Fruit fly (Drosophila melanogaster) whole organism, embryonic: ENCODE results near the gene CG32668.
A peak's percentile ranks its signal among the peaks of the same experiment; 100 is the strongest.

Source experiments
- Antp ChIP-seq: fragments of 200-800 bp; sonication (Bioruptor generic); optimal IDR thresholded peaks from 3 replicates; lab custom pipeline; 2016; ENCODE audit warnings: missing biosample characterization, missing genetic modification characterization
- CG10209 ChIP-seq: fragments of 200-800 bp; sonication (Bioruptor generic); optimal IDR thresholded peaks from 3 replicates; lab custom pipeline; 2017; ENCODE audit warnings: missing biosample characterization, mild to moderate bottlenecking, missing genetic modification characterization, missing genetic modification reagents
- CG10267 ChIP-seq: fragments of 200-800 bp; sonication (Bioruptor generic); optimal IDR thresholded peaks from 2 replicates; lab custom pipeline; 2018; ENCODE audit warnings: missing biosample characterization, mild to moderate bottlenecking, missing genetic modification characterization, moderate library complexity
- CG11247 ChIP-seq: fragments of 200-800 bp; sonication (Bioruptor generic); IDR thresholded peaks from 2 replicates; pipeline ENCODE4 v1.3.6; 2022; ENCODE audit warnings: missing biosample characterization, missing genetic modification characterization
- CG13894 ChIP-seq: fragments of 200-800 bp; sonication (Bioruptor generic); optimal IDR thresholded peaks from 3 replicates; lab custom pipeline; 2018; ENCODE audit warnings: missing biosample characterization, mild to moderate bottlenecking, missing genetic modification characterization, moderate library complexity
- CG15601 ChIP-seq: fragments of 200-800 bp; sonication (Bioruptor generic); optimal IDR thresholded peaks from 3 replicates; lab custom pipeline; 2019; ENCODE audit warnings: missing biosample characterization, mild to moderate bottlenecking, missing genetic modification characterization, moderate library complexity
- CG16779 ChIP-seq: fragments of 200-800 bp; sonication (Bioruptor generic); IDR thresholded peaks from 2 replicates; pipeline ENCODE4 v1.3.6; 2022; ENCODE audit warnings: missing biosample characterization, missing genetic modification characterization
- CG16813 ChIP-seq: fragments of 200-800 bp; sonication (Bioruptor generic); IDR thresholded peaks from 3 replicates; pipeline ENCODE4 v1.3.6; 2022; ENCODE audit warnings: missing biosample characterization, missing genetic modification characterization; ENCODE audit not compliant: partially characterized antibody
- CG2120 ChIP-seq: fragments of 200-800 bp; sonication (Bioruptor generic); optimal IDR thresholded peaks from 3 replicates; lab custom pipeline; 2016; ENCODE audit warnings: missing biosample characterization, missing genetic modification characterization
- CG30403 ChIP-seq: fragments of 200-800 bp; sonication (Bioruptor generic); optimal IDR thresholded peaks from 3 replicates; lab custom pipeline; 2016; ENCODE audit warnings: missing biosample characterization, missing genetic modification characterization
- CG4404 ChIP-seq: fragments of 200-800 bp; sonication (Bioruptor generic); IDR thresholded peaks from 2 replicates; pipeline ENCODE4 v1.3.6; 2022; ENCODE audit warnings: missing biosample characterization, missing genetic modification characterization
- CG7556 ChIP-seq: fragments of 200-800 bp; sonication (Bioruptor generic); optimal IDR thresholded peaks from 2 replicates; lab custom pipeline; 2017; ENCODE audit warnings: missing biosample characterization, mild to moderate bottlenecking, missing genetic modification characterization
- CG7786 ChIP-seq: fragments of 200-800 bp; sonication (Bioruptor generic); optimal IDR thresholded peaks from 2 replicates; lab custom pipeline; 2016; ENCODE audit warnings: missing biosample characterization, missing genetic modification characterization
- CG8944 ChIP-seq: fragments of 200-800 bp; sonication (Bioruptor generic); optimal IDR thresholded peaks from 3 replicates; lab custom pipeline; 2016; ENCODE audit warnings: missing biosample characterization, missing genetic modification characterization
- Chrac-16 ChIP-seq: fragments of 200-800 bp; sonication (Bioruptor generic); optimal IDR thresholded peaks from 3 replicates; lab custom pipeline; 2016; ENCODE audit warnings: missing biosample characterization, missing genetic modification characterization
- CrebB ChIP-seq: fragments of 200-800 bp; sonication (Bioruptor generic); optimal IDR thresholded peaks from 3 replicates; lab custom pipeline; 2018; ENCODE audit warnings: missing biosample characterization, mild to moderate bottlenecking, missing genetic modification characterization
- Dip2 ChIP-seq: fragments of 200-800 bp; sonication (Bioruptor generic); IDR thresholded peaks from 2 replicates; pipeline ENCODE4 v1.3.6; 2022; ENCODE audit warnings: missing biosample characterization, missing genetic modification characterization
- Doc3 ChIP-seq: fragments of 200-800 bp; sonication (Bioruptor generic); IDR thresholded peaks from 3 replicates; pipeline ENCODE4 v1.3.6; 2022; ENCODE audit warnings: missing biosample characterization, missing genetic modification characterization; ENCODE audit not compliant: partially characterized antibody
- E2f2 ChIP-seq: fragments of 200-800 bp; sonication (Bioruptor generic); IDR thresholded peaks from 2 replicates; pipeline ENCODE4 v1.3.6; 2022; ENCODE audit warnings: missing biosample characterization, missing genetic modification characterization
- Ets65A ChIP-seq: fragments of 200-800 bp; sonication (Bioruptor generic); peaks from one replicate; lab custom pipeline; 2016; ENCODE audit warnings: missing biosample characterization, missing genetic modification characterization
- HHEX ChIP-seq: fragments of 200-800 bp; sonication (Bioruptor generic); optimal IDR thresholded peaks from 3 replicates; lab custom pipeline; 2017; ENCODE audit warnings: missing biosample characterization, mild to moderate bottlenecking, missing genetic modification characterization, missing genetic modification reagents
- HLH54F ChIP-seq: fragments of 200-800 bp; sonication (Bioruptor generic); optimal IDR thresholded peaks from 3 replicates; lab custom pipeline; 2016; ENCODE audit warnings: missing biosample characterization, missing genetic modification characterization
- HmgZ ChIP-seq: fragments of 200-800 bp; sonication (Bioruptor generic); optimal IDR thresholded peaks from 2 replicates; lab custom pipeline; 2018; ENCODE audit warnings: missing biosample characterization, mild to moderate bottlenecking, missing genetic modification characterization
- Kr ChIP-seq: fragments of 200-800 bp; sonication (Bioruptor generic); optimal IDR thresholded peaks from 2 replicates; lab custom pipeline; 2017; ENCODE audit warnings: missing biosample characterization, mild to moderate bottlenecking, missing genetic modification characterization
- MESR4 ChIP-seq: fragments of 200-800 bp; sonication (Bioruptor generic); optimal IDR thresholded peaks from 2 replicates; lab custom pipeline; 2018; ENCODE audit warnings: missing biosample characterization, mild to moderate bottlenecking, missing genetic modification characterization, moderate library complexity
- Pdp1 ChIP-seq, 2 experiments: fragments of 200-800 bp; sonication (Bioruptor generic); optimal IDR thresholded peaks; 3 replicates each; lab custom pipeline; 2016; ENCODE audit warnings: missing biosample characterization in 2 of 2, missing genetic modification characterization in 2 of 2, mild to moderate bottlenecking in 1 of 2, moderate library complexity in 1 of 2
- Xbp1 ChIP-seq: fragments of 200-800 bp; sonication (Bioruptor generic); optimal IDR thresholded peaks from 3 replicates; lab custom pipeline; 2016; ENCODE audit warnings: missing biosample characterization, mild to moderate bottlenecking, missing genetic modification characterization
- ac ChIP-seq: fragments of 200-800 bp; sonication (Bioruptor generic); optimal IDR thresholded peaks from 3 replicates; lab custom pipeline; 2017; ENCODE audit warnings: missing biosample characterization, mild to moderate bottlenecking, missing genetic modification characterization
- amos ChIP-seq: fragments of 200-800 bp; sonication (Bioruptor generic); IDR thresholded peaks from 2 replicates; pipeline ENCODE4 v1.3.6; 2022; ENCODE audit warnings: missing biosample characterization, missing genetic modification characterization; ENCODE audit not compliant: partially characterized antibody
- ash1 ChIP-seq: fragments of 200-800 bp; sonication (Bioruptor generic); optimal IDR thresholded peaks from 2 replicates; lab custom pipeline; 2018; ENCODE audit warnings: missing biosample characterization, mild to moderate bottlenecking, missing genetic modification characterization
- chinmo ChIP-seq: fragments of 200-800 bp; sonication (Bioruptor generic); IDR thresholded peaks from 4 replicates; pipeline ENCODE4 v1.3.6; 2022; ENCODE audit warnings: missing biosample characterization, missing genetic modification characterization; ENCODE audit not compliant: partially characterized antibody
- crc ChIP-seq: fragments of 200-800 bp; sonication (Bioruptor generic); optimal IDR thresholded peaks from 2 replicates; lab custom pipeline; 2016; ENCODE audit warnings: missing biosample characterization, missing genetic modification characterization
- crp ChIP-seq, 2 experiments: fragments of 200-800 bp; sonication (Bioruptor generic); optimal IDR thresholded peaks; 2 replicates in 1 of 2; 3 replicates in 1 of 2; lab custom pipeline; 2017; ENCODE audit warnings: missing biosample characterization in 2 of 2, missing genetic modification characterization in 2 of 2, mild to moderate bottlenecking in 1 of 2, moderate library complexity in 1 of 2
- danr ChIP-seq: fragments of 200-800 bp; sonication (Bioruptor generic); IDR thresholded peaks from 2 replicates; pipeline ENCODE4 v1.3.6; 2022; ENCODE audit warnings: missing biosample characterization, missing genetic modification characterization
- dm ChIP-seq: fragments of 200-800 bp; sonication (Bioruptor generic); optimal IDR thresholded peaks from 3 replicates; lab custom pipeline; 2016; ENCODE audit warnings: missing biosample characterization, missing genetic modification characterization
- her ChIP-seq: fragments of 200-800 bp; sonication (Bioruptor generic); optimal IDR thresholded peaks from 2 replicates; lab custom pipeline; 2016; ENCODE audit warnings: missing biosample characterization, missing genetic modification characterization
- hkb ChIP-seq, 2 experiments: fragments of 200-800 bp in 1 of 2; fragments of >200 bp in 1 of 2; sonication (Bioruptor generic) in 1 of 2; IDR thresholded peaks in 1 of 2; optimal IDR thresholded peaks in 1 of 2; 2 replicates each; pipeline versions ENCODE4 v1.3.6 to Lab custom; 2017 to 2022; ENCODE audit warnings: missing biosample characterization in 1 of 2, missing genetic modification characterization in 1 of 2
- jigr1 ChIP-seq: fragments of 200-800 bp; sonication (Bioruptor generic); IDR thresholded peaks from 3 replicates; pipeline ENCODE4 v1.3.6; 2022; ENCODE audit warnings: missing biosample characterization, missing genetic modification characterization
- knrl ChIP-seq: fragments of 200-800 bp; sonication (Bioruptor generic); IDR thresholded peaks from 3 replicates; pipeline ENCODE4 v1.3.6; 2022; ENCODE audit warnings: missing biosample characterization, missing genetic modification characterization; ENCODE audit not compliant: partially characterized antibody
- lbe ChIP-seq: fragments of 200-800 bp; sonication (Bioruptor generic); optimal IDR thresholded peaks from 2 replicates; lab custom pipeline; 2016; ENCODE audit warnings: missing biosample characterization, mild to moderate bottlenecking, missing genetic modification characterization
- mirr ChIP-seq: fragments of 200-800 bp; sonication (Bioruptor generic); optimal IDR thresholded peaks from 3 replicates; lab custom pipeline; 2018; ENCODE audit warnings: missing biosample characterization, mild to moderate bottlenecking, missing genetic modification characterization
- nau ChIP-seq: fragments of 200-800 bp; sonication (Bioruptor generic); optimal IDR thresholded peaks from 3 replicates; lab custom pipeline; 2017; ENCODE audit warnings: missing biosample characterization, mild to moderate bottlenecking, missing genetic modification characterization, missing genetic modification reagents
- nmo ChIP-seq: fragments of 200-800 bp; sonication (Bioruptor generic); optimal IDR thresholded peaks from 2 replicates; lab custom pipeline; 2018; ENCODE audit warnings: missing biosample characterization, mild to moderate bottlenecking, missing genetic modification characterization, moderate library complexity
- phol ChIP-seq: fragments of 200-800 bp; sonication (Bioruptor generic); optimal IDR thresholded peaks from 3 replicates; lab custom pipeline; 2018; ENCODE audit warnings: missing biosample characterization, mild to moderate bottlenecking, missing genetic modification characterization, moderate library complexity
- row ChIP-seq: fragments of 200-800 bp; sonication (Bioruptor generic); IDR thresholded peaks from 3 replicates; pipeline ENCODE4 v1.3.6; 2022; ENCODE audit warnings: missing biosample characterization, missing genetic modification characterization
- sisA ChIP-seq: fragments of 200-800 bp; sonication (Bioruptor generic); IDR thresholded peaks from 2 replicates; pipeline ENCODE4 v1.3.6; 2022; ENCODE audit warnings: missing biosample characterization, missing genetic modification characterization
- tgo ChIP-seq: fragments of 200-800 bp; sonication (Bioruptor generic); IDR thresholded peaks from 3 replicates; pipeline ENCODE4 v1.3.6; 2022; ENCODE audit warnings: missing biosample characterization, missing genetic modification characterization
- trem ChIP-seq: fragments of 200-800 bp; optimal IDR thresholded peaks from 3 replicates; lab custom pipeline; 2019; ENCODE audit warnings: missing biosample characterization, mild to moderate bottlenecking, missing genetic modification characterization, moderate library complexity

CG32668 gene

DNA sequence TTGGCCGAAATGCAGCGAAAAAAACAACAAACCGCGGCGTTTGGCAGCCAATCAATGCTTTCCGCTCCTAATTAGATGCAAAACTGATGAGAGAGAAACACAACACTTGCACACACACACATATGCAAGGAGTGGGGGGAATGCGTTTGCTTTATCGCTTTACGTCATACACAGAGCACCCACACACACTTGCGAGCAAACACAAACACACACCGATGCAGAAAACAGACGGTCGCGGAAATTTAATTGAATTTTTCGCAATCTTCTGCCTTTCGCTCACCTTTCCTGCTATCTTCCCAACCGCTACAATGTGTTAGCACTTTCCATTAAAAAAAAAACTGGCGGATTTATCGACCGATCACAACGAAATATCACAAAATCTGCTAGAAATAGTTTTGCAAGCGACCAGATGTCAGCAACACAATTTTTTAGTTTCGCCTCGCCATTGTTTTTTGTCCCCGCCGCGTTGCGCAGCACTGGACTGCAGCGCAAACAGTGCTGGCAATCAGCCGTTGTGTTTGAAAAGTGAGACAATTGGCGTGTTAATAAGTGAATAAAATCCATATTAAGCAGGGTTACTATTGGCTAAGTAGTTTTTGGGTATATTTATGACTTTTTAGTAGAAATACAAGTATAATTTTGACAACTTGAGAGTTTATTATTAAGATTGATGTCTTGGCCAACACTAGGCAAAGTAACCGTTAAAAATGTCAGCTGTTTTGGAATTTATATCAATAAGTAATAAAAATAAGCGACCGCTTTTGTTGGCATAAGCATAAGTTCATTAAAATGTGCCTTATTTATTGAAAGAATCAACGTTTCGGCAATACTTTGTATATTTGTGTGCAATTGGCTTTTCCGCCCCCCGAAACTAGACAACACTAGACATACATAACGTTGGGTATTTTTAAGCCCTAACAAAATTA is 22.7 kb downstream of the CG32668 start, which contains the start of gene Klp10A (continued):
- TF ChIP-seq danr (GFP tag; lab: Robert Waterston, UW) (no peak), CrebB (tag; lab: Kevin White, UChicago) (no peak), CG2120 (GFP tag; lab: Kevin White, UChicago) (peak; percentile 36), Kr (no peak), crp (GFP tag; optimal IDR thresholded peaks at IDR 0.05; lab: Kevin White, UChicago) (peak in 1 of 2 experiments; percentile 76), ac (GFP tag; lab: Kevin White, UChicago) (no peak), CG13894 (no peak), HHEX (GFP tag; lab: Kevin White, UChicago) (peak; percentile 7), CG7556 (GFP tag; lab: Kevin White, UChicago) (peak; percentile 4), jigr1 (GFP tag; lab: Robert Waterston, UW) (no peak), CG10209 (GFP tag; lab: Kevin White, UChicago) (no peak), CG16779 (GFP tag; lab: Robert Waterston, UW) (no peak), Antp (GFP tag; lab: Kevin White, UChicago) (peak; percentile 14), lbe (GFP tag; lab: Kevin White, UChicago) (peak; percentile 48), CG15601 (tag; lab: Kevin White, UChicago) (no peak), CG10267 (peak; percentile 87), trem (tag; lab: Kevin White, UChicago) (no peak), hkb (optimal IDR thresholded peaks at IDR 0.05; lab: Kevin White, UChicago) (no peak), hkb (GFP tag; IDR thresholded peaks at IDR 0.05; lab: Robert Waterston, UW) (no peak), phol (peak; percentile 93), CG11247 (GFP tag; lab: Robert Waterston, UW) (peak; percentile 21; the same call in 1 of the 2 replicates), Doc3 (GFP tag; lab: Robert Waterston, UW) (no peak), HLH54F (GFP tag; lab: Kevin White, UChicago) (no peak), Dip2 (GFP tag; lab: Robert Waterston, UW) (no peak), row (GFP tag; lab: Robert Waterston, UW) (no peak), Chrac-16 (GFP tag; lab: Kevin White, UChicago) (peak; percentile 24), Pdp1 (GFP tag; optimal IDR thresholded peaks at IDR 0.05; lab: Kevin White, UChicago) (peak in 1 of 2 experiments; percentile 90), her (GFP tag; lab: Kevin White, UChicago) (no peak), ash1 (no peak), amos (GFP tag; lab: Robert Waterston, UW) (no peak), Xbp1 (GFP tag; lab: Kevin White, UChicago) (peak; percentile 36), nau (GFP tag; lab: Kevin White, UChicago) (no peak), MESR4 (peak; percentile 54), CG30403 (GFP tag; lab: Kevin White, UChicago) (peak; percentile 33), HmgZ (tag; lab: Kevin White, UChicago) (peak; percentile 22), chinmo (GFP tag; lab: Robert Waterston, UW) (0 out of 4 replicates have a peak, but pooled peaks have one; percentile 47), CG7786 (GFP tag; lab: Kevin White, UChicago) (no peak), CG4404 (GFP tag; lab: Robert Waterston, UW) (no peak), mirr (no peak), nmo (GFP tag; lab: Kevin White, UChicago) (no peak), sisA (GFP tag; lab: Robert Waterston, UW) (0 out of 2 replicates have a peak, but pooled peaks have one; percentile 13), Ets65A (GFP tag; lab: Kevin White, UChicago) (no peak), dm (GFP tag; lab: Kevin White, UChicago) (peak; percentile 0), CG16813 (GFP tag; lab: Robert Waterston, UW) (no peak), E2f2 (peak; percentile 33), knrl (GFP tag; lab: Robert Waterston, UW) (no peak), CG8944 (no peak), tgo (no peak), crc (no peak)
